Worm (Caenorhabditis elegans): ENCODE data around the gene sgt-1.
A peak's percentile ranks its signal among the peaks of the same experiment; 100 is the strongest.
"Not testable (repeated sequence)": the region's sequence is repeated elsewhere in the genome, so short reads cannot be mapped to it uniquely, and the experiment has no call there.

The sgt-1 gene

ce11 chrII:4916462-4916861 lies 12.9 kb upstream of the sgt-1 start, which contains the start of gene msp-31:
Gene msp-31, minus strand, starts transcription at chrII:4916562.
- not testable (repeated sequence) for TF ChIP-seq nhr-11, hlh-8, tbx-2 (tag; optimal IDR thresholded peaks at IDR 0.05)

- TF ChIP-seq ceh-19 (GFP tag; optimal IDR thresholded peaks at IDR 0.05) (no peak), Y22D7AL.16 (tag; optimal IDR thresholded peaks at IDR 0.05) (no peak), hlh-15 (tag; optimal IDR thresholded peaks at IDR 0.05) (no peak), ceh-34 (tag; optimal IDR thresholded peaks at IDR 0.05) (no peak), sox-4 (tag; optimal IDR thresholded peaks at IDR 0.05) (no peak), ets-4 (tag; optimal IDR thresholded peaks at IDR 0.05) (no peak), unc-3 (GFP tag; conservative IDR thresholded peaks at IDR 0.05) (no peak), unc-3 (tag; optimal IDR thresholded peaks at IDR 0.05) (no peak), T23F11.4 (GFP tag; optimal IDR thresholded peaks at IDR 0.05) (no peak), elt-2 (tag; optimal IDR thresholded peaks at IDR 0.05) (no peak), odd-2 (tag; optimal IDR thresholded peaks at IDR 0.05) (no peak), unc-86 (tag; optimal IDR thresholded peaks at IDR 0.05) (no peak), pha-4 (tag; optimal IDR thresholded peaks at IDR 0.05) (no peak), madf-2 (tag; optimal IDR thresholded peaks at IDR 0.05) (no peak), sox-2 (GFP tag; IDR thresholded peaks at IDR 0.05) (no peak), ceh-31 (tag; optimal IDR thresholded peaks at IDR 0.05) (no peak)
Measured at ce11 chrII:4915572-4915971, 12.0 kb upstream of the sgt-1 start.

ce11 chrII:4914214-4914613 lies 10.6 kb upstream of the sgt-1 start, which contains the start of gene R05F9.11:
Gene R05F9.11, minus strand, starts transcription at chrII:4914218.
- TF ChIP-seq ceh-18 (tag; optimal IDR thresholded peaks at IDR 0.05) (no peak), fkh-10 (GFP tag; optimal IDR thresholded peaks at IDR 0.05) (no peak), ama-1 (optimal IDR thresholded peaks at IDR 0.05) (no peak), ztf-16 (tag; optimal IDR thresholded peaks at IDR 0.05) (no peak), elt-4 (tag; optimal IDR thresholded peaks at IDR 0.05) (no peak), C38D4.7 (GFP tag; optimal IDR thresholded peaks at IDR 0.05) (no peak), lim-6 (tag; optimal IDR thresholded peaks at IDR 0.05) (no peak), fax-1 (tag; optimal IDR thresholded peaks at IDR 0.05) (no peak), madf-2 (tag; optimal IDR thresholded peaks at IDR 0.05) (no peak), dve-1 (tag; optimal IDR thresholded peaks at IDR 0.05) (no peak), pros-1 (tag; optimal IDR thresholded peaks at IDR 0.05) (no peak), zip-5 (tag; optimal IDR thresholded peaks at IDR 0.05) (no peak), ceh-34 (tag; optimal IDR thresholded peaks at IDR 0.05) (no peak), unc-55 (GFP tag; optimal IDR thresholded peaks at IDR 0.05) (no peak)

- peak; percentile 22 for TF ChIP-seq elt-2 (tag; optimal IDR thresholded peaks at IDR 0.05)
- peak; percentile 19 for TF ChIP-seq ceh-22 (tag; optimal IDR thresholded peaks at IDR 0.05)
- no peak for TF ChIP-seq ceh-14 (tag; optimal IDR thresholded peaks at IDR 0.05)
- peak; percentile 48 for TF ChIP-seq unc-55 (GFP tag; optimal IDR thresholded peaks at IDR 0.05)
- no peak for TF ChIP-seq hlh-30 (tag; optimal IDR thresholded peaks at IDR 0.05; ENCODE audit: insufficient read depth)
- TF ChIP-seq unc-42 (tag; optimal IDR thresholded peaks at IDR 0.05) = peak; percentile 38
Measured at ce11 chrII:4908160-4908559, 4.6 kb upstream of the sgt-1 start.

DNA sequence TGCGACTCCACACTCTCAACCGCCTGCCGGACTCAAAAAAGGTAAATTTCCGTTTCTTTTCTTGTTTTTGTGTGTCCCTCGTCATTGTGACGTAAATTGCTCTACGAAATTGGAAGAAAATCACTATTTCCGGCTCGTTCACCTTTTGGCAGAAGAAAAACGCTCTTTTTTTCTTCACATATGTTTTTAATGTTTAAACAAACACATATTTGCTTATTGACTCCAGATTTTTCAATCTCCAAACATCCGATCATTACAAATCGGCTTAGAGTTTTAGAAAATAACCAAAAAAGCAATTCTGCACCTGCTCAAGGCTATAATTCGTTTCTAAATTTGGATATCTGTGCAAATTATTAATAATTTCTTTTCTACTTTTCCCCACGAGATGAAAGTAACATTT lies 2.3 kb upstream of the sgt-1 start:
- no peak for TF ChIP-seq zip-5 (tag; optimal IDR thresholded peaks at IDR 0.05)

ce11 chrII:4905331-4905730 lies 1.7 kb upstream of the sgt-1 start:
- TF ChIP-seq npax-4 (tag; optimal IDR thresholded peaks at IDR 0.05) (no peak), unc-55 (GFP tag; optimal IDR thresholded peaks at IDR 0.05) (no peak), ets-4 (tag; optimal IDR thresholded peaks at IDR 0.05) (no peak), lin-11 (tag; optimal IDR thresholded peaks at IDR 0.05) (no peak), tbx-2 (tag; optimal IDR thresholded peaks at IDR 0.05) (no peak), nhr-11 (tag; optimal IDR thresholded peaks at IDR 0.05) (no peak), C38D4.7 (GFP tag; optimal IDR thresholded peaks at IDR 0.05) (no peak), pax-1 (tag; optimal IDR thresholded peaks at IDR 0.05) (no peak), syd-9 (tag; optimal IDR thresholded peaks at IDR 0.05) (no peak), pag-3 (tag; optimal IDR thresholded peaks at IDR 0.05; ENCODE audit: borderline replicate concordance) (no peak), ama-1 (optimal IDR thresholded peaks at IDR 0.05) (no peak), ceh-34 (tag; optimal IDR thresholded peaks at IDR 0.05) (no peak), ztf-16 (tag; optimal IDR thresholded peaks at IDR 0.05) (no peak), dmd-4 (tag; optimal IDR thresholded peaks at IDR 0.05; ENCODE audit: borderline replicate concordance) (no peak), sox-4 (tag; optimal IDR thresholded peaks at IDR 0.05) (no peak), unc-42 (tag; optimal IDR thresholded peaks at IDR 0.05) (no peak)

Data from whole organism, late embryonic.